Worm (Caenorhabditis elegans) whole organism, late embryonic: Measurements from ENCODE around the gene D1022.3.

Source experiments
- C38D4.7 ChIP-seq: fragments of 200-800 bp; sonication (Bioruptor generic); optimal IDR thresholded peaks from 2 replicates; lab custom pipeline; 2018; ENCODE audit warnings: mild to moderate bottlenecking, missing genetic modification characterization, moderate library complexity, missing compliant biosample characterization
- F13H6.1 ChIP-seq: sonication (generic microtip); optimal IDR thresholded peaks from 2 replicates; lab custom pipeline; 2016; ENCODE audit warnings: missing genetic modification characterization, missing compliant biosample characterization
- K09A11.1 ChIP-seq: sonication (generic microtip); optimal IDR thresholded peaks from 2 replicates; lab custom pipeline; 2017; ENCODE audit warnings: antibody characterized with exemption, mild to moderate bottlenecking, missing genetic modification characterization, missing compliant biosample characterization; ENCODE audit not compliant: insufficient read depth
- T23F11.4 ChIP-seq: fragments of 200-800 bp; sonication (Bioruptor generic); optimal IDR thresholded peaks from 2 replicates; lab custom pipeline; 2018; ENCODE audit warnings: mild to moderate bottlenecking, missing genetic modification characterization, missing compliant biosample characterization
- Y22D7AL.16 ChIP-seq: sonication (generic microtip); optimal IDR thresholded peaks from 2 replicates; lab custom pipeline; 2016; ENCODE audit warnings: missing genetic modification characterization, missing compliant biosample characterization
- ahr-1 ChIP-seq: sonication (generic microtip); optimal IDR thresholded peaks from 2 replicates; lab custom pipeline; 2016; ENCODE audit warnings: missing genetic modification characterization, missing compliant biosample characterization
- ama-1 ChIP-seq: fragments of 150-350 bp; optimal IDR thresholded peaks from 2 replicates; lab custom pipeline; 2014
- ceh-18 ChIP-seq: sonication (generic microtip); optimal IDR thresholded peaks from 2 replicates; lab custom pipeline; 2016; ENCODE audit warnings: missing genetic modification characterization, missing compliant biosample characterization
- ceh-22 ChIP-seq: sonication (generic microtip); optimal IDR thresholded peaks from 2 replicates; lab custom pipeline; 2017; ENCODE audit warnings: missing biosample characterization, missing genetic modification characterization
- ceh-24 ChIP-seq: sonication (generic microtip); optimal IDR thresholded peaks from 2 replicates; lab custom pipeline; 2016; ENCODE audit warnings: mild to moderate bottlenecking, missing genetic modification characterization, missing compliant biosample characterization
- ceh-31 ChIP-seq: sonication (generic microtip); optimal IDR thresholded peaks from 2 replicates; lab custom pipeline; 2016; ENCODE audit warnings: missing genetic modification characterization, missing compliant biosample characterization
- ceh-45 ChIP-seq: fragments of 200-800 bp; sonication (Bioruptor generic); IDR thresholded peaks from 2 replicates; pipeline ENCODE4 v1.3.6; 2022; ENCODE audit warnings: missing genetic modification reagents, missing genetic modification characterization, missing compliant biosample characterization
- ceh-48 ChIP-seq: sonication (generic microtip); optimal IDR thresholded peaks from 2 replicates; lab custom pipeline; 2016; ENCODE audit warnings: missing genetic modification characterization, inconsistent platforms, missing compliant biosample characterization
- ceh-6 ChIP-seq: fragments of 200-800 bp; sonication (Bioruptor generic); optimal IDR thresholded peaks from 2 replicates; lab custom pipeline; 2018; ENCODE audit warnings: mild to moderate bottlenecking, missing genetic modification characterization, missing compliant biosample characterization
- ceh-9 ChIP-seq: sonication (generic microtip); optimal IDR thresholded peaks from 2 replicates; lab custom pipeline; 2016; ENCODE audit warnings: mild to moderate bottlenecking, missing genetic modification characterization, inconsistent platforms, missing compliant biosample characterization
- che-1 ChIP-seq: sonication (generic microtip); optimal IDR thresholded peaks from 2 replicates; lab custom pipeline; 2016; ENCODE audit warnings: mild to moderate bottlenecking, missing genetic modification characterization, missing compliant biosample characterization
- dve-1 ChIP-seq: sonication (generic microtip); optimal IDR thresholded peaks from 2 replicates; lab custom pipeline; 2017; ENCODE audit warnings: antibody characterized with exemption, mild to moderate bottlenecking, missing genetic modification characterization, missing compliant biosample characterization
- elt-2 ChIP-seq: sonication (generic microtip); optimal IDR thresholded peaks from 2 replicates; lab custom pipeline; 2016; ENCODE audit warnings: missing genetic modification reagents, missing genetic modification characterization, missing compliant biosample characterization
- elt-4 ChIP-seq: sonication (generic microtip); optimal IDR thresholded peaks from 2 replicates; lab custom pipeline; 2016; ENCODE audit warnings: missing genetic modification characterization, missing compliant biosample characterization
- ets-4 ChIP-seq: sonication (generic microtip); optimal IDR thresholded peaks from 2 replicates; lab custom pipeline; 2016; ENCODE audit warnings: missing genetic modification characterization, missing compliant biosample characterization
- fkh-6 ChIP-seq: sonication (generic microtip); optimal IDR thresholded peaks from 2 replicates; lab custom pipeline; 2016; ENCODE audit warnings: missing genetic modification characterization, missing compliant biosample characterization
- gmeb-2 ChIP-seq: sonication (generic microtip); optimal IDR thresholded peaks from 2 replicates; lab custom pipeline; 2016; ENCODE audit warnings: missing genetic modification characterization, inconsistent platforms, missing compliant biosample characterization
- hlh-13 ChIP-seq: fragments of 200-800 bp; sonication (Bioruptor generic); optimal IDR thresholded peaks from 2 replicates; lab custom pipeline; 2018; ENCODE audit warnings: mild to moderate bottlenecking, missing genetic modification characterization, missing compliant biosample characterization
- hlh-15 ChIP-seq: sonication (generic microtip); optimal IDR thresholded peaks from 2 replicates; lab custom pipeline; 2016; ENCODE audit warnings: missing genetic modification characterization, missing compliant biosample characterization
- hlh-30 ChIP-seq: sonication (generic microtip); optimal IDR thresholded peaks from 2 replicates; lab custom pipeline; 2017; ENCODE audit warnings: antibody characterized with exemption, missing genetic modification characterization, missing compliant biosample characterization; ENCODE audit not compliant: insufficient read depth
- hlh-6 ChIP-seq: sonication (generic microtip); optimal IDR thresholded peaks from 2 replicates; lab custom pipeline; 2016; ENCODE audit warnings: missing genotype, missing genetic modification characterization, missing compliant biosample characterization
- hlh-8 ChIP-seq: sonication (generic microtip); optimal IDR thresholded peaks from 2 replicates; lab custom pipeline; 2016; ENCODE audit warnings: missing genotype, missing genetic modification characterization, missing compliant biosample characterization
- lin-11 ChIP-seq: fragments of 200-800 bp; sonication (Bioruptor generic); optimal IDR thresholded peaks from 2 replicates; lab custom pipeline; 2018; ENCODE audit warnings: mild to moderate bottlenecking, missing genetic modification characterization, missing compliant biosample characterization
- madf-2 ChIP-seq: sonication (generic microtip); optimal IDR thresholded peaks from 2 replicates; lab custom pipeline; 2017; ENCODE audit warnings: missing genetic modification characterization, missing compliant biosample characterization
- mec-3 ChIP-seq: sonication (generic microtip); optimal IDR thresholded peaks from 2 replicates; lab custom pipeline; 2016; ENCODE audit warnings: borderline replicate concordance, missing genetic modification characterization, missing compliant biosample characterization
- nfya-1 ChIP-seq: sonication (generic microtip); optimal IDR thresholded peaks from 2 replicates; lab custom pipeline; 2017; ENCODE audit warnings: missing genetic modification characterization, mild to moderate bottlenecking, missing compliant biosample characterization, antibody characterized with exemption, moderate library complexity
- pag-3 ChIP-seq: sonication (generic microtip); optimal IDR thresholded peaks from 2 replicates; lab custom pipeline; 2016; ENCODE audit warnings: missing compliant biosample characterization, missing genetic modification characterization, borderline replicate concordance
- pax-1 ChIP-seq: fragments of 150-350 bp; optimal IDR thresholded peaks from 2 replicates; lab custom pipeline; 2014; ENCODE audit warnings: missing biosample characterization, missing genetic modification characterization
- pha-2 ChIP-seq: sonication (generic microtip); optimal IDR thresholded peaks from 2 replicates; lab custom pipeline; 2017; ENCODE audit warnings: mild to moderate bottlenecking, missing genetic modification characterization, missing compliant biosample characterization
- ref-2 ChIP-seq: sonication (generic microtip); optimal IDR thresholded peaks from 2 replicates; lab custom pipeline; 2016; ENCODE audit warnings: missing genetic modification characterization, missing compliant biosample characterization
- rnt-1 ChIP-seq: sonication (generic microtip); optimal IDR thresholded peaks from 2 replicates; lab custom pipeline; 2016; ENCODE audit warnings: missing genetic modification characterization, missing compliant biosample characterization
- sdc-2 ChIP-seq: sonication (generic microtip); optimal IDR thresholded peaks from 2 replicates; lab custom pipeline; 2016; ENCODE audit warnings: missing genotype, missing genetic modification characterization, missing compliant biosample characterization
- sox-2 ChIP-seq: fragments of 200-800 bp; sonication (Bioruptor generic); IDR thresholded peaks from 2 replicates; pipeline ENCODE4 v1.3.6; 2022; ENCODE audit warnings: missing genetic modification reagents, missing genetic modification characterization, missing compliant biosample characterization
- sox-4 ChIP-seq: sonication (generic microtip); optimal IDR thresholded peaks from 2 replicates; lab custom pipeline; 2017; ENCODE audit warnings: mild to moderate bottlenecking, missing genetic modification characterization, inconsistent platforms, missing compliant biosample characterization
- tbx-2 ChIP-seq: sonication (generic microtip); optimal IDR thresholded peaks from 2 replicates; lab custom pipeline; 2016; ENCODE audit warnings: missing genetic modification characterization, missing compliant biosample characterization
- ttx-3 ChIP-seq: sonication (generic microtip); optimal IDR thresholded peaks from 2 replicates; lab custom pipeline; 2016; ENCODE audit warnings: missing genetic modification reagents, missing genetic modification characterization, missing compliant biosample characterization
- unc-3 ChIP-seq, 2 experiments: fragments of 200-800 bp in 1 of 2; sonication (Bioruptor generic) in 1 of 2; sonication (generic microtip) in 1 of 2; conservative IDR thresholded peaks in 1 of 2; optimal IDR thresholded peaks in 1 of 2; 2 replicates each; pipeline versions ENCODE4 v1.3.6 to Lab custom; 2016 to 2022; ENCODE audit warnings: missing compliant biosample characterization in 2 of 2, missing genetic modification characterization in 2 of 2, missing genetic modification reagents in 1 of 2
- unc-55 ChIP-seq: sonication (generic microtip); optimal IDR thresholded peaks from 2 replicates; lab custom pipeline; 2017; ENCODE audit warnings: missing biosample characterization, missing genetic modification reagents, missing genetic modification characterization

The D1022.3 gene

ce11 chrII:7493599-7493998, 37.5 kb upstream of the D1022.3 start, which contains the start of gene nas-23:
Gene nas-23, minus strand, starts transcription at chrII:7493699.
- TF ChIP-seq rnt-1 (tag; lab: Kevin White, UChicago) (no peak), ceh-45 (GFP tag; lab: Robert Waterston, UW) (no peak), ceh-48 (no peak), dve-1 (tag; lab: Kevin White, UChicago) (no peak), ets-4 (tag; lab: Kevin White, UChicago) (no peak), ceh-24 (tag; lab: Kevin White, UChicago) (no peak), pag-3 (no peak), ceh-9 (no peak)
- TF ChIP-seq, all 69 proteins: peak for 0

ce11 chrII:7489605-7490004, 33.5 kb upstream of the D1022.3 start, which contains the start of gene D1022.9:
Gene D1022.9, minus strand, starts transcription at chrII:7489705.
- no peak for TF ChIP-seq F13H6.1 (tag; lab: Kevin White, UChicago)
- TF ChIP-seq mec-3 = no peak
- no peak for TF ChIP-seq nfya-1 (tag; lab: Kevin White, UChicago)
- TF ChIP-seq ceh-31 (tag; lab: Kevin White, UChicago) = no peak
- no peak for TF ChIP-seq ceh-22 (tag; lab: Kevin White, UChicago)
- TF ChIP-seq C38D4.7 (GFP tag; lab: Kevin White, UChicago) = no peak
- no peak for TF ChIP-seq unc-3 (GFP tag; conservative IDR thresholded peaks at IDR 0.05; lab: Robert Waterston, UW)
- no peak for TF ChIP-seq unc-3 (tag; optimal IDR thresholded peaks at IDR 0.05; lab: Kevin White, UChicago)
- TF ChIP-seq ceh-48 = no peak
- TF ChIP-seq elt-4 (tag; lab: Kevin White, UChicago) = no peak
- no peak for TF ChIP-seq T23F11.4
- no peak for TF ChIP-seq sdc-2 (tag; lab: Kevin White, UChicago)
- TF ChIP-seq ahr-1 (tag; lab: Kevin White, UChicago) = no peak
- no peak for TF ChIP-seq sox-4 (tag; lab: Kevin White, UChicago)

ce11 chrII:7483009-7483408, 26.9 kb upstream of the D1022.3 start, which contains the start of gene cah-2:
Gene cah-2, minus strand, starts transcription at chrII:7483109.
- TF ChIP-seq hlh-13 (GFP tag; lab: Kevin White, UChicago) = no peak
- no peak for TF ChIP-seq hlh-30 (tag; lab: Kevin White, UChicago)
- TF ChIP-seq elt-4 (tag; lab: Kevin White, UChicago) = no peak
- TF ChIP-seq hlh-15 (tag; lab: Kevin White, UChicago) = no peak
- no peak for TF ChIP-seq fkh-6 (tag; lab: Kevin White, UChicago)
- no peak for TF ChIP-seq hlh-6 (tag; lab: Kevin White, UChicago)
- TF ChIP-seq ceh-48 = no peak
- no peak for TF ChIP-seq unc-55 (GFP tag; lab: Kevin White, UChicago)
- TF ChIP-seq pax-1 (tag; lab: Kevin White, UChicago) = no peak
- TF ChIP-seq ceh-31 (tag; lab: Kevin White, UChicago) = no peak
- no peak for TF ChIP-seq ceh-6 (GFP tag; lab: Kevin White, UChicago)
- TF ChIP-seq hlh-8 = no peak
- no peak for TF ChIP-seq ref-2 (tag; lab: Kevin White, UChicago)
- TF ChIP-seq sdc-2 (tag; lab: Kevin White, UChicago) = no peak
- TF ChIP-seq Y22D7AL.16 (tag; lab: Kevin White, UChicago) = no peak
- no peak for TF ChIP-seq ama-1 (lab: Kevin White, UChicago)
- TF ChIP-seq, all 69 proteins: peak for 0

- no peak for TF ChIP-seq lin-11 (tag; lab: Kevin White, UChicago)
- TF ChIP-seq hlh-6 (tag; lab: Kevin White, UChicago) = peak; percentile 67
- TF ChIP-seq ceh-24 (tag; lab: Kevin White, UChicago) = no peak
- TF ChIP-seq tbx-2 = peak; percentile 90
- TF ChIP-seq gmeb-2 (tag; lab: Kevin White, UChicago) = peak; percentile 13
- no peak for TF ChIP-seq ttx-3 (tag; lab: Kevin White, UChicago)
- no peak for TF ChIP-seq ceh-48
- TF ChIP-seq ceh-18 = peak; percentile 75
- TF ChIP-seq pha-2 = no peak
- TF ChIP-seq dve-1 (tag; lab: Kevin White, UChicago) = no peak
- TF ChIP-seq che-1 (tag; lab: Kevin White, UChicago) = no peak
- TF ChIP-seq sox-2 (GFP tag; lab: Robert Waterston, UW) = no peak
- no peak for TF ChIP-seq Y22D7AL.16 (tag; lab: Kevin White, UChicago)
- peak; percentile 23 for TF ChIP-seq ceh-6 (GFP tag; lab: Kevin White, UChicago)
- 0 out of 2 replicates have a peak, but pooled peaks have one; percentile 17 for TF ChIP-seq unc-3 (GFP tag; conservative IDR thresholded peaks at IDR 0.05; lab: Robert Waterston, UW)
- TF ChIP-seq unc-3 (tag; optimal IDR thresholded peaks at IDR 0.05; lab: Kevin White, UChicago) = no peak
- no peak for TF ChIP-seq K09A11.1
- TF ChIP-seq pax-1 (tag; lab: Kevin White, UChicago) = no peak
- peak; percentile 84 for TF ChIP-seq ref-2 (tag; lab: Kevin White, UChicago)
- no peak for TF ChIP-seq elt-2 (tag; lab: Kevin White, UChicago)
- TF ChIP-seq madf-2 (tag; lab: Kevin White, UChicago) = peak; percentile 38
- no peak for TF ChIP-seq hlh-13 (GFP tag; lab: Kevin White, UChicago)
- no peak for TF ChIP-seq fkh-6 (tag; lab: Kevin White, UChicago)
These were observed 22.6 kb upstream of the D1022.3 start, which contains the start of the genes aka-1 and ubc-6 for ce11 chrII:7478487-7479234. Gene aka-1, minus strand, starts transcription at chrII:7478537. Gene ubc-6, plus strand, starts transcription at chrII:7479187.
